Fruit fly (Drosophila melanogaster): ENCODE data around the gene alpha-Est6.
A peak's percentile ranks its signal among the peaks of the same experiment; 100 is the strongest.

Gene alpha-Est6

DNA sequence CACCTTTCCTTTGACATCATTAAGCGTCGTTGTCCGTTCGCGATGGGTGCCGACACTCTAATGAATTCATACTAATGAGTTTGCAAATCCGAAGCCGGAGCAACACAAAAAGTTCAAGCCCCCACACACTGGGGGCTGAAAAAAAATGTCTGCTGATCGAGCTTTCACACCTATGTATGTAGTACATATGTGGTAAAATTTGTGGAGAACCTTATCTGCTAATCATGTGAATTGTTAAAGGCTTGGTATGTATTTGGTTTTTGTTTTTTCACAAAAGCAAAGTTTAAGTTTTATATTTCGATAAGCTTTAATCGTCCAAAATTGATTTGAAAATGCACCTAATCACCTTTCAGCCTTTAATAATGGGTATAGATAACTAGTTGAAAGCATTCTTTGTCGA, 7.7 kb upstream of the alpha-Est6 start, which contains the start of gene alpha-Est5:
alpha-Est5 (minus strand) TSS at position 110 of the 400 bp plus-strand sequence.
- TF ChIP-seq pan (optimal IDR thresholded peaks at IDR 0.05) (no peak), foxo (GFP tag; optimal IDR thresholded peaks at IDR 0.05) (no peak), psq (GFP tag; optimal IDR thresholded peaks at IDR 0.05) (no peak), CrebA (GFP tag; optimal IDR thresholded peaks at IDR 0.05; ENCODE audit: borderline replicate concordance) (peak; percentile 70), Mio (GFP tag; optimal IDR thresholded peaks at IDR 0.05) (no peak), Hr83 (GFP tag; optimal IDR thresholded peaks at IDR 0.05; ENCODE audit: poor library complexity, severe bottlenecking) (peak; percentile 31), Rel (GFP tag; optimal IDR thresholded peaks at IDR 0.05) (no peak), Rel (tag; optimal IDR thresholded peaks at IDR 0.05) (peak; percentile 26), Dif (GFP tag; optimal IDR thresholded peaks at IDR 0.05; ENCODE audit: partially characterized antibody) (peak; percentile 24)

DNA sequence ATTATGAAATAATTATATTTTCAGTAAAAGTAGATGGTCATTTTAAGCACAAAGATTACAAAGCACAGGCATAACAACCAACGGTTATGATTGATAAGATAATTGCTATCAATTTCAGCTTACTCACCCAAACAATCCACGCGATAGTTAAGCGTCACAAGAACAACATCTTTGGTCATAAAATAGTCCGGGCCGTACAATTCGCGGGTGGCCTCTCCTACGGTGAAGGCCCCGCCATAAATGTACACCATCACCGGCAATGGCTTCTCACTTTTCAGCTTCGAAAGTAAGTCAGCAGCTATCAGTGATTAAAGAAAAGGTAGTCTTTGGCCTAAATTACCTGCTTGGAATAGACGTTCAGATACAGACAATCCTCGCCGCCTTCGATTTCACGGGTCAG, 7.0 kb upstream of the alpha-Est6 start:
- TF ChIP-seq sage (GFP tag; optimal IDR thresholded peaks at IDR 0.05) = no peak
- no peak for TF ChIP-seq lola (GFP tag; optimal IDR thresholded peaks at IDR 0.05)
- TF ChIP-seq dl (GFP tag; optimal IDR thresholded peaks at IDR 0.05; ENCODE audit: insufficient read depth in 1 of 2, partially characterized antibody in 2 of 2) = no peak
- TF ChIP-seq pan (optimal IDR thresholded peaks at IDR 0.05) = no peak

DNA sequence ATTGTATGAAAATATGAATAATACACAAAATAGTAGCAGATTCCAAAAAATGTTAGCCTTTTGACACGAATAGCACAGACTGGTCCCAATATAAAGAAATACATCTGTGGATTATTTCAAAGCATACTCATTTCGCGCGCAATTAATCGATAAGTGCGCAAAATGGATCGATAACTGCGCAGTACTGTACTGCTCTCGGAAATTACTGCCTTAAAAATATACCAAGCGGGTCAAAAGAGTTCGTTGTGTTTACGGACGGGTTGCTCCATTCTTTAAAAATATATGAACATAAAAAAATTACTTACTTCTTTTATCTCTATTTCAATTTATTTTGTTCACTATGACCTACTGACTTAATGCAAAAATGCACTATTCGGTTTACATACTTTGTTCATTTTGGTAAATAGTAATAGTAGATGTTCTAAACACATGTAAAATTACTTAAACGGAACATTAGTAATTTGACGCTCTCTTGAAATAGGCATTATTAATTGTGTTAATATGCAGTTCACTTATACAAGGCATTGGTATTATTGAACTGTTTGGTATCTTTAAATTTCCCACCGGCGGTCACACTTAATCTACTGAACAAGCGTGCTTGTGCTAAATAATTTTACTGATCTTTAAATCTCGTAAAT, 1.7 kb upstream of the alpha-Est6 start, which contains the start of the genes Rtnl2 and alphaTub84D:
Rtnl2 (minus strand) TSS at position 58 of the 638 bp plus-strand sequence.
alphaTub84D (plus strand) TSS at position 570 of the 638 bp plus-strand sequence.
- TF ChIP-seq sv (GFP tag; optimal IDR thresholded peaks at IDR 0.05) (no peak), dsf (GFP tag; optimal IDR thresholded peaks at IDR 0.05; ENCODE audit: borderline replicate concordance) (no peak), ey (GFP tag; optimal IDR thresholded peaks at IDR 0.05) (no peak), Abd-B (GFP tag; optimal IDR thresholded peaks at IDR 0.05) (no peak), CG9705 (GFP tag; optimal IDR thresholded peaks at IDR 0.05) (no peak), psq (GFP tag; optimal IDR thresholded peaks at IDR 0.05) (no peak), lola (GFP tag; optimal IDR thresholded peaks at IDR 0.05) (no peak), CrebA (GFP tag; optimal IDR thresholded peaks at IDR 0.05; ENCODE audit: borderline replicate concordance) (no peak), CG32264 (GFP tag; optimal IDR thresholded peaks at IDR 0.05) (no peak)

DNA sequence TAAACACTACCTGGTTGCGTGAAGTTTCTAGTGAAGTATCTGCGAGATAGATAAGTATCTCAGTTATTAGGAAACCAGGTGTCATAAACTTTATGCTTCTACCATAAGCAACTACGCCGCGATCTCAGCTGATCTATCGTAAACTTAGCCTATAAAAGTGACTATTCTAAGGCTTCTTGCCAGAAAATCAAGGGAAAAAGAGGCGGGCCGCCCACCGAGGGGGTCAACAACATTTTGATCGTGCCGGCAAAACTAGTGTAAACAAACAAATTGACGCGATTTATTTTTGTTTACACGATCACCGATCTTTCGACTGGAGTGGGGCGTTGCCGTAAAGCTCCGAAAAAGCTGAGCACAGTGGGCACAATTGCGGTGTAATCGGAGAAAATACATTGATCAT, 4.4 kb downstream of the alpha-Est6 start:
- TF ChIP-seq CG32264 (GFP tag; optimal IDR thresholded peaks at IDR 0.05) (no peak), Vsx2 (GFP tag; optimal IDR thresholded peaks at IDR 0.05; ENCODE audit: partially characterized antibody) (no peak), lola (GFP tag; optimal IDR thresholded peaks at IDR 0.05) (no peak), Dif (GFP tag; optimal IDR thresholded peaks at IDR 0.05; ENCODE audit: partially characterized antibody) (no peak), Mio (GFP tag; optimal IDR thresholded peaks at IDR 0.05) (no peak)

DNA sequence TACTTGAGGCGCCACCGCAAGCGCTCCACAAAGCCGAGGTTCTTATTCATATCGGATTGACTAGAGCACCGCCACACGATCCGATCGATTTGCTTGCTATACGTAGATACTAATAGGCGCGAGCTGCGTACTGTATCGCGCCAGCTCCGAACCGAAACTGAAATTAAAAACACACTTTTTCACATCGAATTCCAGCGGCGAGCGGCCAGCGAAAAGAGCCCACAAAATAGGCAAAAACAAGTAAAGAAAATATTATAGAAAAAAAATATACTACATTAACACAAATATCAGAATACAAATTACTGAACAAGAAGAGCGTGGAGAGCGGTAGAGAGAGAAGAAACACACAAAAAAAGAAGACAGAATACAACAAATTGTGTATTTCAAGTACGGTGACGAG, 5.0 kb downstream of the alpha-Est6 start, which contains the start of gene alpha-Est7:
alpha-Est7 (minus strand) TSS at position 160 of the 400 bp plus-strand sequence.
- TF ChIP-seq CrebA (GFP tag; optimal IDR thresholded peaks at IDR 0.05; ENCODE audit: borderline replicate concordance) = peak; percentile 84
- peak; percentile 30 for TF ChIP-seq Rel (GFP tag; optimal IDR thresholded peaks at IDR 0.05)
- peak; percentile 38 for TF ChIP-seq Rel (tag; optimal IDR thresholded peaks at IDR 0.05)
- no peak for TF ChIP-seq woc (GFP tag; optimal IDR thresholded peaks at IDR 0.05)
- TF ChIP-seq Mio (GFP tag; optimal IDR thresholded peaks at IDR 0.05) = no peak
- TF ChIP-seq Dfd (GFP tag; optimal IDR thresholded peaks at IDR 0.05) = no peak
- no peak for TF ChIP-seq br (GFP tag; optimal IDR thresholded peaks at IDR 0.05)
- TF ChIP-seq N (GFP tag; optimal IDR thresholded peaks at IDR 0.05) = no peak
- TF ChIP-seq Hnf4 (GFP tag; optimal IDR thresholded peaks at IDR 0.05) = no peak
- TF ChIP-seq sage (GFP tag; optimal IDR thresholded peaks at IDR 0.05) = no peak
- no peak for TF ChIP-seq sv (GFP tag; optimal IDR thresholded peaks at IDR 0.05)
- TF ChIP-seq ey (GFP tag; optimal IDR thresholded peaks at IDR 0.05) = no peak
- no peak for TF ChIP-seq GATAd (GFP tag; optimal IDR thresholded peaks at IDR 0.05)
- no peak for TF ChIP-seq fru (GFP tag; optimal IDR thresholded peaks at IDR 0.05)
- TF ChIP-seq Sp1 (GFP tag; optimal IDR thresholded peaks at IDR 0.05) = peak; percentile 31
- TF ChIP-seq OdsH (GFP tag; optimal IDR thresholded peaks at IDR 0.05) = no peak
- TF ChIP-seq psq (GFP tag; optimal IDR thresholded peaks at IDR 0.05) = peak; percentile 45
- TF ChIP-seq CG32264 (GFP tag; optimal IDR thresholded peaks at IDR 0.05) = no peak
- no peak for TF ChIP-seq Myc (optimal IDR thresholded peaks at IDR 0.05)
- no peak for TF ChIP-seq dmrt93B (GFP tag; optimal IDR thresholded peaks at IDR 0.05)
